Worm (Caenorhabditis elegans): ENCODE results near the gene fbxb-84.
"Not testable (repeated sequence)": the region's sequence is repeated elsewhere in the genome, so short reads cannot be mapped to it uniquely, and the experiment has no call there.

The fbxb-84 gene

ce11 chrIII:114603-115002 lies 31.7 kb downstream of the fbxb-84 start, which contains the start of gene C29F9.6:
Gene C29F9.6 (plus strand): TSS chrIII:114903.
- TF ChIP-seq tab-1 (GFP tag; IDR thresholded peaks at IDR 0.05) (no peak), klf-2 (GFP tag; conservative IDR thresholded peaks at IDR 0.05) (no peak), ztf-23 (GFP tag; IDR thresholded peaks at IDR 0.05) (no peak), ref-1 (GFP tag; conservative IDR thresholded peaks at IDR 0.05) (no peak), flt-1 (GFP tag; IDR thresholded peaks at IDR 0.05) (no peak), med-1 (GFP tag; optimal IDR thresholded peaks at IDR 0.05; ENCODE audit: insufficient read depth) (no peak), cog-1 (tag; optimal IDR thresholded peaks at IDR 0.05) (no peak), T22C8.4 (GFP tag; IDR thresholded peaks at IDR 0.05) (no peak), ztf-29 (GFP tag; IDR thresholded peaks at IDR 0.05) (no peak)

ce11 chrIII:98822-99221 lies 47.4 kb downstream of the fbxb-84 start, which contains the start of gene C29F9.9:
Gene C29F9.9 (minus strand): TSS chrIII:98922.
- not testable (repeated sequence) for TF ChIP-seq tab-1, flt-1, ztf-29 (GFP tag; IDR thresholded peaks at IDR 0.05)

ce11 chrIII:97018-97417 lies 49.3 kb downstream of the fbxb-84 start, which contains the start of gene C29F9.8:
Gene C29F9.8 (minus strand): TSS chrIII:97118.
- not testable (repeated sequence) for TF ChIP-seq ztf-29 (GFP tag; IDR thresholded peaks at IDR 0.05); ref-1 (GFP tag; conservative IDR thresholded peaks at IDR 0.05); T22C8.4 (GFP tag; IDR thresholded peaks at IDR 0.05)

- TF ChIP-seq cog-1 (tag; optimal IDR thresholded peaks at IDR 0.05), result no peak
- no peak for TF ChIP-seq ztf-29 (GFP tag; IDR thresholded peaks at IDR 0.05)
- TF ChIP-seq T22C8.4 (GFP tag; IDR thresholded peaks at IDR 0.05), result no peak
- TF ChIP-seq med-1 (GFP tag; optimal IDR thresholded peaks at IDR 0.05; ENCODE audit: insufficient read depth), result no peak
- TF ChIP-seq ztf-23 (GFP tag; IDR thresholded peaks at IDR 0.05), result no peak
- no peak for TF ChIP-seq ref-1 (GFP tag; conservative IDR thresholded peaks at IDR 0.05)
- TF ChIP-seq klf-2 (GFP tag; conservative IDR thresholded peaks at IDR 0.05), result no peak
- no peak for TF ChIP-seq flt-1 (GFP tag; IDR thresholded peaks at IDR 0.05)
- no peak for TF ChIP-seq tab-1 (GFP tag; IDR thresholded peaks at IDR 0.05)
Observed at ce11 chrIII:96196-96595, 50.1 kb downstream of the fbxb-84 start.

Measured in whole organism, midembryonic.